Fruit fly (Drosophila melanogaster) whole organism, embryonic: ENCODE results near the gene CG31809.

ENCODE experiments used
- Bgb ChIP-seq: fragments of 200-800 bp; sonication (Bioruptor generic); IDR thresholded peaks from 2 replicates; pipeline ENCODE4 v1.3.6; 2022; ENCODE audit warnings: missing biosample characterization, missing genetic modification characterization; ENCODE audit not compliant: partially characterized antibody
- CG10462 ChIP-seq: fragments of 200-800 bp; sonication (Bioruptor generic); optimal IDR thresholded peaks from 2 replicates; lab custom pipeline; 2016; ENCODE audit warnings: missing biosample characterization, missing genetic modification characterization
- CG10979 ChIP-seq: fragments of 200-800 bp; sonication (Bioruptor generic); optimal IDR thresholded peaks from 2 replicates; lab custom pipeline; 2018; ENCODE audit warnings: missing biosample characterization, mild to moderate bottlenecking, missing genetic modification characterization, moderate library complexity
- CG11504 ChIP-seq: fragments of 200-800 bp; sonication (Bioruptor generic); optimal IDR thresholded peaks from 3 replicates; lab custom pipeline; 2019; ENCODE audit warnings: missing biosample characterization, mild to moderate bottlenecking, missing genetic modification characterization, moderate library complexity
- CG11723 ChIP-seq: fragments of 200-800 bp; sonication (Bioruptor generic); optimal IDR thresholded peaks from 2 replicates; lab custom pipeline; 2017; ENCODE audit warnings: missing biosample characterization, mild to moderate bottlenecking, missing genetic modification characterization
- CG13775 ChIP-seq: fragments of 200-800 bp; sonication (Bioruptor generic); optimal IDR thresholded peaks from 3 replicates; lab custom pipeline; 2017; ENCODE audit warnings: missing biosample characterization, mild to moderate bottlenecking, missing genetic modification characterization
- CG14014 ChIP-seq: fragments of 200-800 bp; sonication (Bioruptor generic); IDR thresholded peaks from 2 replicates; pipeline ENCODE4 v1.3.6; 2022; ENCODE audit warnings: missing biosample characterization, missing genetic modification characterization
- CG14441 ChIP-seq: fragments of 200-800 bp; sonication (Bioruptor generic); IDR thresholded peaks from 2 replicates; pipeline ENCODE4 v1.3.6; 2022; ENCODE audit warnings: missing biosample characterization, missing genetic modification characterization
- CG2120 ChIP-seq: fragments of 200-800 bp; sonication (Bioruptor generic); optimal IDR thresholded peaks from 3 replicates; lab custom pipeline; 2016; ENCODE audit warnings: missing biosample characterization, missing genetic modification characterization
- CG30020 ChIP-seq: fragments of 200-800 bp; optimal IDR thresholded peaks from 2 replicates; lab custom pipeline; 2019; ENCODE audit warnings: missing biosample characterization, mild to moderate bottlenecking, missing genetic modification characterization, moderate library complexity
- CG34422 ChIP-seq: fragments of 200-800 bp; sonication (Bioruptor generic); IDR thresholded peaks from 3 replicates; pipeline ENCODE4 v1.3.6; 2022; ENCODE audit warnings: missing biosample characterization, missing genetic modification characterization
- CG43689 ChIP-seq: fragments of 200-800 bp; sonication (Bioruptor generic); IDR thresholded peaks from 2 replicates; pipeline ENCODE4 v1.3.6; 2022; ENCODE audit warnings: missing biosample characterization, missing genetic modification characterization
- CG6765 ChIP-seq: fragments of 200-800 bp; sonication (Bioruptor generic); optimal IDR thresholded peaks from 3 replicates; lab custom pipeline; 2017; ENCODE audit warnings: missing biosample characterization, mild to moderate bottlenecking, missing genetic modification characterization
- CG7786 ChIP-seq: fragments of 200-800 bp; sonication (Bioruptor generic); optimal IDR thresholded peaks from 2 replicates; lab custom pipeline; 2016; ENCODE audit warnings: missing biosample characterization, missing genetic modification characterization
- CG8089 ChIP-seq: fragments of 200-800 bp; sonication (Bioruptor generic); optimal IDR thresholded peaks from 3 replicates; lab custom pipeline; 2016; ENCODE audit warnings: missing biosample characterization, missing genetic modification characterization
- CG9215 ChIP-seq: fragments of 200-800 bp; sonication (Bioruptor generic); IDR thresholded peaks from 2 replicates; pipeline ENCODE4 v1.3.6; 2022; ENCODE audit warnings: missing biosample characterization, missing genetic modification characterization
- D19A ChIP-seq: fragments of 200-800 bp; optimal IDR thresholded peaks from 3 replicates; lab custom pipeline; 2019; ENCODE audit warnings: missing biosample characterization, mild to moderate bottlenecking, missing genetic modification characterization, moderate library complexity
- Dip3 ChIP-seq: fragments of 200-800 bp; sonication (Bioruptor generic); optimal IDR thresholded peaks from 3 replicates; lab custom pipeline; 2016; ENCODE audit warnings: missing biosample characterization, missing genetic modification characterization
- E2f1 ChIP-seq: fragments of 200-800 bp; sonication (Bioruptor generic); IDR thresholded peaks from 2 replicates; pipeline ENCODE4 v1.3.6; 2022; ENCODE audit warnings: missing biosample characterization, missing genetic modification characterization
- GATAe ChIP-seq: fragments of 200-800 bp; sonication (Bioruptor generic); conservative IDR thresholded peaks from 2 replicates; pipeline ENCODE4 v1.3.6; 2022; ENCODE audit warnings: missing biosample characterization, missing genetic modification characterization
- Hr78 ChIP-seq, 2 experiments: fragments of 200-800 bp in 1 of 2; fragments of >200 bp in 1 of 2; sonication (Bioruptor generic) in 1 of 2; optimal IDR thresholded peaks; 2 replicates each; lab custom pipeline; 2017 to 2019; ENCODE audit warnings: missing biosample characterization in 2 of 2, missing genetic modification characterization in 2 of 2, mild to moderate bottlenecking in 1 of 2, moderate library complexity in 1 of 2
- Lpt ChIP-seq: fragments of >200 bp; optimal IDR thresholded peaks from 2 replicates; lab custom pipeline; 2018; ENCODE audit warnings: missing biosample characterization, missing genetic modification characterization
- MESR4 ChIP-seq: fragments of 200-800 bp; sonication (Bioruptor generic); optimal IDR thresholded peaks from 2 replicates; lab custom pipeline; 2018; ENCODE audit warnings: missing biosample characterization, mild to moderate bottlenecking, missing genetic modification characterization, moderate library complexity
- Mad ChIP-seq: fragments of 200-800 bp; sonication (Bioruptor generic); optimal IDR thresholded peaks from 2 replicates; lab custom pipeline; 2016; ENCODE audit warnings: missing biosample characterization, missing genetic modification characterization
- Oli ChIP-seq: fragments of 200-800 bp; sonication (Bioruptor generic); optimal IDR thresholded peaks from 2 replicates; lab custom pipeline; 2018; ENCODE audit warnings: missing biosample characterization, mild to moderate bottlenecking, missing genetic modification characterization, moderate library complexity
- cas ChIP-seq: fragments of 200-800 bp; sonication (Bioruptor generic); IDR thresholded peaks from 2 replicates; pipeline ENCODE4 v1.3.6; 2022; ENCODE audit warnings: missing biosample characterization, missing genetic modification characterization
- chinmo ChIP-seq: fragments of 200-800 bp; sonication (Bioruptor generic); IDR thresholded peaks from 4 replicates; pipeline ENCODE4 v1.3.6; 2022; ENCODE audit warnings: missing biosample characterization, missing genetic modification characterization; ENCODE audit not compliant: partially characterized antibody
- crp ChIP-seq, 2 experiments: fragments of 200-800 bp; sonication (Bioruptor generic); optimal IDR thresholded peaks; 2 replicates in 1 of 2; 3 replicates in 1 of 2; lab custom pipeline; 2017; ENCODE audit warnings: missing biosample characterization in 2 of 2, missing genetic modification characterization in 2 of 2, mild to moderate bottlenecking in 1 of 2, moderate library complexity in 1 of 2
- danr ChIP-seq: fragments of 200-800 bp; sonication (Bioruptor generic); IDR thresholded peaks from 2 replicates; pipeline ENCODE4 v1.3.6; 2022; ENCODE audit warnings: missing biosample characterization, missing genetic modification characterization
- ewg ChIP-seq: fragments of 200-800 bp; sonication (Bioruptor generic); optimal IDR thresholded peaks from 3 replicates; lab custom pipeline; 2017; ENCODE audit warnings: mild to moderate bottlenecking, missing biosample characterization, missing genetic modification reagents, missing genetic modification characterization
- gsb-n ChIP-seq: fragments of 200-800 bp; sonication (Bioruptor generic); optimal IDR thresholded peaks from 3 replicates; lab custom pipeline; 2018; ENCODE audit warnings: missing biosample characterization, mild to moderate bottlenecking, missing genetic modification characterization
- hbn ChIP-seq: fragments of 200-800 bp; sonication (Bioruptor generic); IDR thresholded peaks from 2 replicates; pipeline ENCODE4 v1.3.6; 2022; ENCODE audit warnings: missing biosample characterization, missing genetic modification characterization; ENCODE audit not compliant: partially characterized antibody
- mld ChIP-seq: fragments of 200-800 bp; sonication (Bioruptor generic); IDR thresholded peaks from 3 replicates; pipeline ENCODE4 v1.3.6; 2022; ENCODE audit warnings: missing biosample characterization, missing genetic modification characterization; ENCODE audit not compliant: partially characterized antibody
- nom ChIP-seq: fragments of 200-800 bp; sonication (Bioruptor generic); optimal IDR thresholded peaks from 2 replicates; lab custom pipeline; 2017; ENCODE audit warnings: missing biosample characterization, missing genetic modification characterization, mild to moderate bottlenecking, moderate library complexity, missing genetic modification reagents
- ssp ChIP-seq: fragments of 200-800 bp; sonication (Bioruptor generic); IDR thresholded peaks from 2 replicates; pipeline ENCODE4 v1.3.6; 2022; ENCODE audit warnings: missing biosample characterization, missing genetic modification characterization
- stwl ChIP-seq: fragments of 200-800 bp; sonication (Bioruptor generic); optimal IDR thresholded peaks from 3 replicates; lab custom pipeline; 2018; ENCODE audit warnings: missing biosample characterization, mild to moderate bottlenecking, missing genetic modification characterization, moderate library complexity
- vnd ChIP-seq: fragments of 200-800 bp; sonication (Bioruptor generic); IDR thresholded peaks from 3 replicates; pipeline ENCODE4 v1.3.6; 2022; ENCODE audit warnings: missing biosample characterization, missing genetic modification characterization; ENCODE audit not compliant: partially characterized antibody

The CG31809 gene

DNA sequence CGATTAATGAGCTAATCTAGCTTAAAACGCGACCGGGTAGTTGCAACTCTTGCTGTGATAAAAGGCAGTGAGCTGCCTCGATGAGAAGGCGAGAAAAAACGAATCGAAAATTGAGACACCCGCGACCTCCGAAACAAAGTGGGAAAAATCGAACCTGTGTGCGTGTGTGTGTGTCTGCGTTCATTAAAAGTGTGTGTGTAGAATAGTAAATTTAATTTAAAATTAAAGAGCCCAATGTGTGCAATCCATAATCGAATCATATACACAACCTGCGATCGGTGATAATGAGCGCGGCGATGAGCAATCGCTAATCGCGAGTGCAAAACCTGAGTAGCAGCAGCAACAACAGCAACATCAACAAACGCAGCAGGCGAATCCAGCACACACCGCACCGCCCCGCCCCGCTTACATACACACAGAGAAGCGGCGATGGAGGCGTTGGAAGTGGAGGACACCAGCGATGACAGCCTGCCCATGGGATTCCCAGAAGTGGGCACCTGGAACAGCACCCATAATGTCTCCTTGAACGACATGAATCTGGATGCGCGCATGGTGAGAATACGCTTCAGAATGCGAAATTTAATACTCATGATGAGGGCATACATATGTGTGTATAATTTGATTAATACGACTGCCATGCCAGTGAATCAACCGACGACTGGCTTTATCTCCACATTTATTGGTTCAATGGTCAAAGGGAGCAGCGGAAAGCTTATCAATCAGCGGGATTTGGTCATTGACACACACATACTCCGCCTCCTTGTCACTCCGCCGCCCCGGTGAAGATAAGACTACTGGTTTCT is 30.3 kb upstream of the CG31809 start (continued):
- TF ChIP-seq CG8089 (GFP tag; lab: Kevin White, UChicago) (no peak), danr (GFP tag; lab: Robert Waterston, UW) (no peak), hbn (GFP tag; lab: Robert Waterston, UW) (no peak), GATAe (GFP tag; lab: Robert Waterston, UW) (peak; percentile 35; the same call in 1 of the 2 replicates), CG13775 (GFP tag; lab: Kevin White, UChicago) (no peak), mld (GFP tag; lab: Robert Waterston, UW) (no peak), CG10979 (tag; lab: Kevin White, UChicago) (no peak), crp (GFP tag; optimal IDR thresholded peaks at IDR 0.05; lab: Kevin White, UChicago) (peak in 1 of 2 experiments; percentile 59), CG11723 (no peak), gsb-n (tag; lab: Kevin White, UChicago) (no peak), Oli (tag; lab: Kevin White, UChicago) (no peak), CG14441 (GFP tag; lab: Robert Waterston, UW) (no peak), Hr78 (GFP tag; optimal IDR thresholded peaks at IDR 0.05; lab: Kevin White, UChicago) (peak in 1 of 2 experiments; percentile 90), stwl (tag; lab: Kevin White, UChicago) (no peak), nom (no peak), CG7786 (GFP tag; lab: Kevin White, UChicago) (no peak), CG11504 (tag; lab: Kevin White, UChicago) (no peak), Mad (GFP tag; lab: Kevin White, UChicago) (no peak), vnd (GFP tag; lab: Robert Waterston, UW) (no peak), ssp (GFP tag; lab: Robert Waterston, UW) (no peak), CG9215 (GFP tag; lab: Robert Waterston, UW) (no peak), E2f1 (GFP tag; lab: Robert Waterston, UW) (no peak), CG43689 (no peak), ewg (GFP tag; lab: Kevin White, UChicago) (no peak), CG10462 (GFP tag; lab: Kevin White, UChicago) (no peak), D19A (tag; lab: Kevin White, UChicago) (no peak), CG14014 (GFP tag; lab: Robert Waterston, UW) (0 out of 2 replicates have a peak, but pooled peaks have one; percentile 8), chinmo (GFP tag; lab: Robert Waterston, UW) (peak; percentile 64; the same call in 1 of the 4 replicates), MESR4 (peak; percentile 86), CG34422 (GFP tag; lab: Robert Waterston, UW) (peak; percentile 48; the same call in 2 of the 3 replicates), Lpt (GFP tag; lab: Kevin White, UChicago) (no peak), Dip3 (no peak), CG2120 (GFP tag; lab: Kevin White, UChicago) (no peak), CG6765 (GFP tag; lab: Kevin White, UChicago) (no peak), CG30020 (no peak), cas (GFP tag; lab: Robert Waterston, UW) (no peak), Bgb (no peak)
- TF ChIP-seq, all 482 proteins: peak for 16
